Worm (Caenorhabditis elegans) whole organism, early embryonic: ENCODE measurements around the gene CD4.11.

Source experiments
- B0310.2 ChIP-seq: sonication (generic microtip); optimal IDR thresholded peaks from 2 replicates; lab custom pipeline; 2016; ENCODE audit warnings: mild to moderate bottlenecking, missing genetic modification characterization, missing compliant biosample characterization
- F13C5.2 ChIP-seq: sonication (generic microtip); optimal IDR thresholded peaks from 2 replicates; lab custom pipeline; 2017; ENCODE audit warnings: mild to moderate bottlenecking, missing genetic modification characterization, inconsistent platforms, missing compliant biosample characterization
- aly-1 ChIP-seq: sonication (generic microtip); optimal IDR thresholded peaks from 2 replicates; lab custom pipeline; 2016; ENCODE audit warnings: missing genetic modification characterization, missing compliant biosample characterization
- ama-1 ChIP-seq: fragments of 150-350 bp; optimal IDR thresholded peaks from 2 replicates; lab custom pipeline; 2014
- ceh-13 ChIP-seq: fragments of 200-800 bp; sonication (Bioruptor generic); optimal IDR thresholded peaks from 2 replicates; lab custom pipeline; 2018; ENCODE audit warnings: mild to moderate bottlenecking, missing genetic modification characterization, missing compliant biosample characterization
- ceh-36 ChIP-seq: sonication (generic microtip); optimal IDR thresholded peaks from 2 replicates; lab custom pipeline; 2016; ENCODE audit warnings: missing genetic modification characterization, inconsistent platforms, missing compliant biosample characterization
- ets-7 ChIP-seq: sonication (generic microtip); optimal IDR thresholded peaks from 2 replicates; lab custom pipeline; 2016; ENCODE audit warnings: missing genotype, missing genetic modification characterization, missing compliant biosample characterization
- flt-1 ChIP-seq: fragments of 200-800 bp; sonication (Bioruptor generic); IDR thresholded peaks from 2 replicates; pipeline ENCODE4 v1.3.6; 2022; ENCODE audit warnings: missing genetic modification characterization, missing compliant biosample characterization
- hmbx-1 ChIP-seq: sonication (generic microtip); optimal IDR thresholded peaks from 2 replicates; lab custom pipeline; 2016; ENCODE audit warnings: mild to moderate bottlenecking, missing genetic modification characterization, missing compliant biosample characterization
- hmg-4 ChIP-seq: fragments of 200-800 bp; sonication (Bioruptor generic); optimal IDR thresholded peaks from 2 replicates; lab custom pipeline; 2018; ENCODE audit warnings: mild to moderate bottlenecking, missing genetic modification characterization, missing compliant biosample characterization
- hnd-1 ChIP-seq: sonication (generic microtip); optimal IDR thresholded peaks from 2 replicates; lab custom pipeline; 2016; ENCODE audit warnings: missing genetic modification characterization, missing compliant biosample characterization
- pes-1 ChIP-seq: fragments of 200-800 bp; sonication (Bioruptor generic); IDR thresholded peaks from 2 replicates; pipeline ENCODE4 v1.3.6; 2022; ENCODE audit warnings: missing genetic modification reagents, missing genetic modification characterization, missing compliant biosample characterization
- scrt-1 ChIP-seq: fragments of 200-800 bp; sonication (Bioruptor generic); IDR thresholded peaks from 2 replicates; pipeline ENCODE4 v1.3.6; 2022; ENCODE audit warnings: missing genetic modification characterization, missing compliant biosample characterization
- sea-1 ChIP-seq: fragments of 200-800 bp; sonication (Bioruptor generic); conservative IDR thresholded peaks from 2 replicates; pipeline ENCODE4 v1.3.6; 2022; ENCODE audit warnings: missing genetic modification characterization, missing compliant biosample characterization
- tbx-11 ChIP-seq: fragments of 200-800 bp; sonication (Bioruptor generic); IDR thresholded peaks from 2 replicates; pipeline ENCODE4 v1.3.6; 2022; ENCODE audit warnings: missing genetic modification characterization, missing compliant biosample characterization
- tbx-37 ChIP-seq: fragments of 200-800 bp; sonication (Bioruptor generic); conservative IDR thresholded peaks from 2 replicates; pipeline ENCODE4 v1.3.6; 2022; ENCODE audit warnings: missing genetic modification reagents, missing genetic modification characterization, missing compliant biosample characterization
- tra-4 ChIP-seq: sonication (generic microtip); optimal IDR thresholded peaks from 2 replicates; lab custom pipeline; 2017; ENCODE audit warnings: missing genetic modification characterization, missing compliant biosample characterization

Gene CD4.11

DNA sequence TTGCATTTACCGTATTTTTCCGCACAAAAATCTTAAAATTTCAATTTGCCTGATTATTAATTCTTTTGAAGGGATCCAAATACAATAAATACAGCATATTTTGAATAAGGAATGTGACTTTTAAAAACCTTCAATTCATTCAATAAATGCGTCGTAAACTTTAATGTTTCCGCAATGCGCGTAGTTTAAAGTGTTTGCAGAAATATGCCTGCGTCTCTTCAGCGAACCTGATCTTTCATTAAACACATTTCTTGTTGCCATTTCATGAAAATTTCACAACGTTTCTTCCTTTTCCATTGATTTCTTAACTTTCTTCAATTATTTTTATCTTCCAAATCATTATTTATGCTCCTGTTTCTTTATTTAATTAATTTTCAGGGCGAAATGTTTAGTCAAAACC is 7.4 kb downstream of the CD4.11 start, which contains the start of gene vps-37:
Gene vps-37, plus strand, starts transcription at position 378 of the 400 bp plus-strand sequence.
- peak; percentile 20 for TF ChIP-seq F13C5.2 (tag; lab: Kevin White, UChicago)
- peak; percentile 14 for TF ChIP-seq ceh-36 (tag; lab: Kevin White, UChicago)
- peak; percentile 29; the same call in 1 of the 2 replicates for TF ChIP-seq pes-1 (GFP tag; lab: Robert Waterston, UW)
- TF ChIP-seq tra-4 (tag; lab: Kevin White, UChicago), result no peak

DNA sequence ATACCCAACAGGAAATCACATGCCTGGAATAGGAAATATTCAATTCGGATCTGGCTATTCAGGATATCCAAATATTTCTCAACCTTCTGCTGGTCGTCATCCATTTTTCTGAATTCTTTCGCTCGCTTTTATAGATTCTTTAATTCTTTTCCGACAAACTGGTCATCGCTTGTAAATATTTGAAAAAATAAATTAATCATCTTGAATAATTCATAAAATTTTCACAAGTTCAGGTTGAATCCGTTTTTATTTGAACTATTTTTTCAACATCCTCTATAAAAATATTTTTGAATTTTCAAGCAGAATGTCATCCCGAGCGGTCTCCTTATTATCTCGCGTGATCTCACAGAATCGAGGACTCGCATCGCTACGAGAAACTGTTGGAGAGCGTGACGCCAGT is 8.5 kb downstream of the CD4.11 start, which contains the start of gene mrpl-48:
Gene mrpl-48, plus strand, starts transcription at position 301 of the 400 bp plus-strand sequence.
- TF ChIP-seq flt-1 (GFP tag; lab: Robert Waterston, UW), result no peak
- TF ChIP-seq tra-4 (tag; lab: Kevin White, UChicago), result no peak
- TF ChIP-seq pes-1 (GFP tag; lab: Robert Waterston, UW), result no peak

ce11 chrV:5594315-5594714 is 9.4 kb downstream of the CD4.11 start, which contains the start of gene crn-2:
crn-2 (plus strand) TSS chrV:5594615.
- TF ChIP-seq hmbx-1 (tag; lab: Kevin White, UChicago) (no peak), ceh-36 (tag; lab: Kevin White, UChicago) (no peak), tra-4 (tag; lab: Kevin White, UChicago) (no peak), F13C5.2 (tag; lab: Kevin White, UChicago) (no peak), ets-7 (no peak), tbx-11 (GFP tag; lab: Robert Waterston, UW) (no peak)

DNA sequence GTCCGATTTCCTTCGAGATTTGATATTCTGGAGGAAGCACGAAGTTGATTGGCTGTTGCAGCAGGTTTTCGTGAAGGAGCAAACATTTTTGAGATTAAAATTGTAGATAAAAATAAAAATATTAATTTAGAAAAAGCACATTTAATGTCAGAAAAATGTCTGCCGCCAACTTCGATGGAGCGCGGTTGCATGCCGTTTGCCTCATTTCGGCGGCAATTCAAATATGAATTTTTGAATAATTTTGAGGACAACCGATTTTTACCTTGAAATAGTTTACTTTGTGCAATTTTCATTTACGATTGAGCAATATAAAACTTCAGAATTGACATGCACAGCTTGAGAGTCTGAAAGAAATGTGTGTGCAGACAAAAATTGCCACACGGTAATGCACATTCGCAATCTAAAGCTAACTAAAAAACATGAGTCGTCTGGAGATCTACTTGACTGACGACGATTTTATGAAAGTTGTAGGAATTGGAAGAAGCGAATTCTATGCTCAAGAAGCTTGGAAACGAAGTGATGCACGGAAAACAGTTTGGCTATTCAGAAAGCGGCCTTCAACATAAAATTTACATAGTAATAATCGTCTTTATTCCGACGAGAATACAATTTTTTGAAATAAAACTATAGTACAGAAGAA is 11.6 kb downstream of the CD4.11 start, which contains the start of gene zhit-1:
Gene zhit-1, minus strand, starts transcription at position 161 of the 640 bp plus-strand sequence.
- TF ChIP-seq sea-1, result no peak
- TF ChIP-seq aly-1 (tag; lab: Kevin White, UChicago), result no peak
- TF ChIP-seq F13C5.2 (tag; lab: Kevin White, UChicago), result no peak
- TF ChIP-seq pes-1 (GFP tag; lab: Robert Waterston, UW), result no peak
- no peak for TF ChIP-seq hmg-4 (GFP tag; lab: Kevin White, UChicago)
- no peak for TF ChIP-seq ceh-36 (tag; lab: Kevin White, UChicago)
- no peak for TF ChIP-seq tra-4 (tag; lab: Kevin White, UChicago)
- no peak for TF ChIP-seq flt-1 (GFP tag; lab: Robert Waterston, UW)
- TF ChIP-seq ceh-13 (GFP tag; lab: Kevin White, UChicago), result no peak
- TF ChIP-seq tbx-11 (GFP tag; lab: Robert Waterston, UW), result no peak
- no peak for TF ChIP-seq B0310.2 (tag; lab: Kevin White, UChicago)
- TF ChIP-seq hmbx-1 (tag; lab: Kevin White, UChicago), result no peak
- no peak for TF ChIP-seq ama-1 (lab: Kevin White, UChicago)
- TF ChIP-seq scrt-1 (GFP tag; lab: Robert Waterston, UW), result no peak
- TF ChIP-seq hnd-1 (tag; lab: Kevin White, UChicago), result no peak
- TF ChIP-seq tbx-37 (GFP tag; lab: Robert Waterston, UW), result no peak
- TF ChIP-seq ets-7, result no peak

ce11 chrV:5601263-5601662 is 16.3 kb downstream of the CD4.11 start, which contains the start of gene CD4.8:
CD4.8 (minus strand) TSS chrV:5601363.
- TF ChIP-seq tbx-37 (GFP tag; lab: Robert Waterston, UW) (no peak), ama-1 (lab: Kevin White, UChicago) (no peak), B0310.2 (tag; lab: Kevin White, UChicago) (no peak), flt-1 (GFP tag; lab: Robert Waterston, UW) (no peak), ceh-36 (tag; lab: Kevin White, UChicago) (no peak), hnd-1 (tag; lab: Kevin White, UChicago) (no peak), sea-1 (no peak), hmg-4 (GFP tag; lab: Kevin White, UChicago) (no peak), ceh-13 (GFP tag; lab: Kevin White, UChicago) (no peak)

- TF ChIP-seq tbx-37 (GFP tag; lab: Robert Waterston, UW), result no peak
- no peak for TF ChIP-seq ceh-13 (GFP tag; lab: Kevin White, UChicago)
- no peak for TF ChIP-seq flt-1 (GFP tag; lab: Robert Waterston, UW)
- no peak for TF ChIP-seq hnd-1 (tag; lab: Kevin White, UChicago)
- no peak for TF ChIP-seq ets-7
- no peak for TF ChIP-seq hmbx-1 (tag; lab: Kevin White, UChicago)
- TF ChIP-seq hmg-4 (GFP tag; lab: Kevin White, UChicago), result no peak
- TF ChIP-seq pes-1 (GFP tag; lab: Robert Waterston, UW), result no peak
- no peak for TF ChIP-seq tra-4 (tag; lab: Kevin White, UChicago)
- TF ChIP-seq scrt-1 (GFP tag; lab: Robert Waterston, UW), result no peak
- TF ChIP-seq aly-1 (tag; lab: Kevin White, UChicago), result no peak
- TF ChIP-seq B0310.2 (tag; lab: Kevin White, UChicago), result no peak
- TF ChIP-seq ama-1 (lab: Kevin White, UChicago), result no peak
- TF ChIP-seq ceh-36 (tag; lab: Kevin White, UChicago), result no peak
- no peak for TF ChIP-seq sea-1
- no peak for TF ChIP-seq tbx-11 (GFP tag; lab: Robert Waterston, UW)
- TF ChIP-seq F13C5.2 (tag; lab: Kevin White, UChicago), result no peak
Observed at ce11 chrV:5606255-5606654, 21.3 kb downstream of the CD4.11 start, which contains the start of gene CD4.1. CD4.1 (plus strand) TSS chrV:5606555.

- TF ChIP-seq hmg-4 (GFP tag; lab: Kevin White, UChicago) (no peak), ceh-36 (tag; lab: Kevin White, UChicago) (no peak), tbx-11 (GFP tag; lab: Robert Waterston, UW) (no peak), ama-1 (lab: Kevin White, UChicago) (no peak), aly-1 (tag; lab: Kevin White, UChicago) (no peak), F13C5.2 (tag; lab: Kevin White, UChicago) (no peak), flt-1 (GFP tag; lab: Robert Waterston, UW) (no peak), ceh-13 (GFP tag; lab: Kevin White, UChicago) (no peak), sea-1 (no peak), hnd-1 (tag; lab: Kevin White, UChicago) (no peak), tra-4 (tag; lab: Kevin White, UChicago) (no peak), tbx-37 (GFP tag; lab: Robert Waterston, UW) (no peak), ets-7 (no peak), pes-1 (GFP tag; lab: Robert Waterston, UW) (no peak), scrt-1 (GFP tag; lab: Robert Waterston, UW) (no peak), B0310.2 (tag; lab: Kevin White, UChicago) (no peak), hmbx-1 (tag; lab: Kevin White, UChicago) (no peak)
Observed at ce11 chrV:5610186-5610585, 25.3 kb downstream of the CD4.11 start.
